Fruit fly (Drosophila melanogaster) whole organism, prepupa: ENCODE data around the gene Tsf2.

Experiments used
- Blimp-1 ChIP-seq: fragments of 200-800 bp; sonication (Bioruptor generic); optimal IDR thresholded peaks from 3 replicates; lab custom pipeline; 2017; ENCODE audit warnings: missing biosample characterization, missing genetic modification characterization, mild to moderate bottlenecking, moderate library complexity, missing genetic modification reagents
- CG10631 ChIP-seq: fragments of 200-800 bp; sonication (Bioruptor generic); optimal IDR thresholded peaks from 2 replicates; lab custom pipeline; 2016; ENCODE audit warnings: missing biosample characterization, missing genetic modification characterization
- CG11294 ChIP-seq: fragments of 200-800 bp; sonication (Bioruptor generic); IDR thresholded peaks from 2 replicates; pipeline ENCODE4 v1.3.6; 2022; ENCODE audit warnings: missing biosample characterization, missing genetic modification characterization
- CG11762 ChIP-seq: fragments of 200-800 bp; sonication (Bioruptor generic); optimal IDR thresholded peaks from 3 replicates; lab custom pipeline; 2016; ENCODE audit warnings: missing biosample characterization, missing genetic modification characterization; ENCODE audit not compliant: insufficient read depth
- CG11902 ChIP-seq: fragments of 200-800 bp; sonication (Bioruptor generic); optimal IDR thresholded peaks from 3 replicates; lab custom pipeline; 2016; ENCODE audit warnings: missing biosample characterization, missing genetic modification characterization
- CG15336 ChIP-seq: fragments of 200-800 bp; sonication (Bioruptor generic); IDR thresholded peaks from 2 replicates; pipeline ENCODE4 v1.3.6; 2022; ENCODE audit warnings: missing biosample characterization, missing genetic modification characterization
- CG1621 ChIP-seq: fragments of 200-800 bp; sonication (Bioruptor generic); optimal IDR thresholded peaks from 3 replicates; lab custom pipeline; 2018; ENCODE audit warnings: missing biosample characterization, mild to moderate bottlenecking, missing genetic modification characterization
- CG31627 ChIP-seq: fragments of 200-800 bp; sonication (Bioruptor generic); optimal IDR thresholded peaks from 3 replicates; lab custom pipeline; 2016; ENCODE audit warnings: missing biosample characterization, missing genetic modification characterization
- CG32006 ChIP-seq: fragments of 200-800 bp; sonication (Bioruptor generic); optimal IDR thresholded peaks from 3 replicates; lab custom pipeline; 2017; ENCODE audit warnings: missing biosample characterization, mild to moderate bottlenecking, missing genetic modification characterization
- CG4318 ChIP-seq: fragments of 200-800 bp; sonication (Bioruptor generic); optimal IDR thresholded peaks from 3 replicates; lab custom pipeline; 2017; ENCODE audit warnings: missing biosample characterization, mild to moderate bottlenecking, missing genetic modification characterization
- CG6163 ChIP-seq: fragments of 200-800 bp; sonication (Bioruptor generic); IDR thresholded peaks from 3 replicates; pipeline ENCODE4 v1.3.6; 2022; ENCODE audit warnings: missing biosample characterization, missing genetic modification characterization
- CG6276 ChIP-seq: fragments of 200-800 bp; sonication (Bioruptor generic); optimal IDR thresholded peaks from 2 replicates; lab custom pipeline; 2017; ENCODE audit warnings: missing biosample characterization, mild to moderate bottlenecking, missing genetic modification characterization
- CG6792 ChIP-seq: fragments of 200-800 bp; sonication (Bioruptor generic); optimal IDR thresholded peaks from 3 replicates; lab custom pipeline; 2016; ENCODE audit warnings: missing biosample characterization, missing genetic modification characterization
- CG6808 ChIP-seq: fragments of 200-800 bp; sonication (Bioruptor generic); optimal IDR thresholded peaks from 3 replicates; lab custom pipeline; 2017; ENCODE audit warnings: missing biosample characterization, missing genetic modification characterization, mild to moderate bottlenecking, moderate library complexity, missing genetic modification reagents
- CG7368 ChIP-seq: fragments of 200-800 bp; sonication (Bioruptor generic); optimal IDR thresholded peaks from 3 replicates; lab custom pipeline; 2016; ENCODE audit warnings: missing biosample characterization, missing genetic modification characterization
- CG8119 ChIP-seq: fragments of 200-800 bp; sonication (Bioruptor generic); IDR thresholded peaks from 3 replicates; pipeline ENCODE4 v1.3.6; 2022; ENCODE audit warnings: missing biosample characterization, missing genetic modification characterization
- CG8632 ChIP-seq: fragments of 200-800 bp; sonication (Bioruptor generic); optimal IDR thresholded peaks from 3 replicates; lab custom pipeline; 2016; ENCODE audit warnings: missing biosample characterization, missing genetic modification characterization
- CG9139 ChIP-seq: fragments of 200-800 bp; sonication (Bioruptor generic); optimal IDR thresholded peaks from 3 replicates; lab custom pipeline; 2017; ENCODE audit warnings: missing biosample characterization, mild to moderate bottlenecking, missing genetic modification characterization
- Eip75B ChIP-seq: fragments of 200-800 bp; sonication (Bioruptor generic); optimal IDR thresholded peaks from 3 replicates; lab custom pipeline; 2016; ENCODE audit warnings: missing biosample characterization, missing genetic modification characterization
- Eip78C ChIP-seq: fragments of 200-800 bp; sonication (Bioruptor generic); peaks from one replicate; lab custom pipeline; 2016; ENCODE audit warnings: missing biosample characterization, missing genetic modification characterization
- Eip93F ChIP-seq: fragments of 200-800 bp; sonication (Bioruptor generic); optimal IDR thresholded peaks from 2 replicates; lab custom pipeline; 2016; ENCODE audit warnings: missing biosample characterization, mild to moderate bottlenecking, missing genetic modification characterization
- Ets21C ChIP-seq: fragments of 200-800 bp; sonication (Bioruptor generic); optimal IDR thresholded peaks from 3 replicates; lab custom pipeline; 2016; ENCODE audit warnings: missing biosample characterization, missing genetic modification characterization
- Ets96B ChIP-seq: fragments of 200-800 bp; optimal IDR thresholded peaks from 2 replicates; lab custom pipeline; 2019; ENCODE audit warnings: missing biosample characterization, mild to moderate bottlenecking, missing genetic modification characterization, moderate library complexity
- Hr38 ChIP-seq: sonication (Bioruptor generic); optimal IDR thresholded peaks from 2 replicates; lab custom pipeline; 2016; ENCODE audit warnings: missing biosample characterization, missing genetic modification characterization
- Hr39 ChIP-seq: fragments of 200-800 bp; sonication (Bioruptor generic); optimal IDR thresholded peaks from 2 replicates; lab custom pipeline; 2016; ENCODE audit warnings: missing biosample characterization, missing genetic modification characterization
- Hr4 ChIP-seq: fragments of 200-800 bp; sonication (Bioruptor generic); optimal IDR thresholded peaks from 3 replicates; lab custom pipeline; 2016; ENCODE audit warnings: missing biosample characterization, missing genetic modification characterization
- Lpt ChIP-seq: fragments of 200-800 bp; sonication (Bioruptor generic); optimal IDR thresholded peaks from 3 replicates; lab custom pipeline; 2016; ENCODE audit warnings: missing biosample characterization, missing genetic modification characterization
- OdsH ChIP-seq: fragments of 200-800 bp; sonication (Bioruptor generic); optimal IDR thresholded peaks from 3 replicates; lab custom pipeline; 2016; ENCODE audit warnings: missing biosample characterization, missing genetic modification characterization
- Sox102F ChIP-seq: fragments of 200-800 bp; sonication (Bioruptor generic); optimal IDR thresholded peaks from 2 replicates; lab custom pipeline; 2016; ENCODE audit warnings: missing biosample characterization, mild to moderate bottlenecking, missing genetic modification characterization
- Sox14 ChIP-seq: fragments of 200-800 bp; sonication (Bioruptor generic); optimal IDR thresholded peaks from 3 replicates; lab custom pipeline; 2016; ENCODE audit warnings: missing biosample characterization, missing genetic modification characterization
- Sox15 ChIP-seq: fragments of 200-800 bp; sonication (Bioruptor generic); optimal IDR thresholded peaks from 3 replicates; lab custom pipeline; 2016; ENCODE audit warnings: missing biosample characterization, missing genetic modification characterization
- achi ChIP-seq: fragments of 200-800 bp; sonication (Bioruptor generic); optimal IDR thresholded peaks from 3 replicates; lab custom pipeline; 2016; ENCODE audit warnings: missing biosample characterization, missing genetic modification characterization
- acj6 ChIP-seq: fragments of 200-800 bp; sonication (Bioruptor generic); optimal IDR thresholded peaks from 3 replicates; lab custom pipeline; 2016; ENCODE audit warnings: missing biosample characterization, missing genetic modification characterization
- cyc ChIP-seq: fragments of 200-800 bp; sonication (Bioruptor generic); optimal IDR thresholded peaks from 3 replicates; lab custom pipeline; 2016; ENCODE audit warnings: missing biosample characterization, missing genetic modification characterization
- dac ChIP-seq: fragments of 200-800 bp; sonication (Bioruptor generic); optimal IDR thresholded peaks from 2 replicates; lab custom pipeline; 2017; ENCODE audit warnings: missing biosample characterization, mild to moderate bottlenecking, missing genetic modification characterization
- dsx ChIP-seq: fragments of 200-800 bp; optimal IDR thresholded peaks from 3 replicates; lab custom pipeline; 2019; ENCODE audit warnings: missing biosample characterization, mild to moderate bottlenecking, missing genetic modification characterization, moderate library complexity; ENCODE audit not compliant: poor library complexity, severe bottlenecking
- eg ChIP-seq: fragments of 200-800 bp; sonication (Bioruptor generic); IDR thresholded peaks from 3 replicates; pipeline ENCODE4 v1.3.6; 2022; ENCODE audit warnings: missing biosample characterization, missing genetic modification characterization
- esn ChIP-seq: fragments of 200-800 bp; sonication (Bioruptor generic); optimal IDR thresholded peaks from 2 replicates; lab custom pipeline; 2016; ENCODE audit warnings: missing biosample characterization, mild to moderate bottlenecking, missing genetic modification characterization, moderate library complexity
- fd59A ChIP-seq: fragments of 200-800 bp; sonication (Bioruptor generic); optimal IDR thresholded peaks from 2 replicates; lab custom pipeline; 2017; ENCODE audit warnings: missing biosample characterization, mild to moderate bottlenecking, missing genetic modification characterization, missing genetic modification reagents
- fd85E ChIP-seq: fragments of 200-800 bp; sonication (Bioruptor generic); optimal IDR thresholded peaks from 3 replicates; lab custom pipeline; 2016; ENCODE audit warnings: missing biosample characterization, missing genetic modification characterization
- fkh ChIP-seq: fragments of 200-800 bp; sonication (Bioruptor generic); optimal IDR thresholded peaks from 3 replicates; lab custom pipeline; 2017; ENCODE audit warnings: missing biosample characterization, mild to moderate bottlenecking, missing genetic modification characterization, moderate library complexity
- net ChIP-seq: fragments of 200-800 bp; sonication (Bioruptor generic); optimal IDR thresholded peaks from 3 replicates; lab custom pipeline; 2016; ENCODE audit warnings: missing biosample characterization, missing genetic modification characterization
- salr ChIP-seq, 2 experiments: fragments of 200-800 bp; sonication (Bioruptor generic); optimal IDR thresholded peaks; 3 replicates each; lab custom pipeline; 2016 to 2018; ENCODE audit warnings: missing biosample characterization in 2 of 2, missing genetic modification characterization in 2 of 2, mild to moderate bottlenecking in 1 of 2
- svp ChIP-seq: fragments of 200-800 bp; sonication (Bioruptor generic); peaks from one replicate; lab custom pipeline; 2016; ENCODE audit warnings: missing biosample characterization, missing genetic modification characterization
- topi ChIP-seq: fragments of 200-800 bp; sonication (Bioruptor generic); optimal IDR thresholded peaks from 3 replicates; lab custom pipeline; 2016; ENCODE audit warnings: missing biosample characterization, missing genetic modification characterization
- vri ChIP-seq: fragments of 200-800 bp; sonication (Bioruptor generic); optimal IDR thresholded peaks from 3 replicates; lab custom pipeline; 2016; ENCODE audit warnings: missing biosample characterization, mild to moderate bottlenecking, missing genetic modification characterization

The Tsf2 gene

DNA sequence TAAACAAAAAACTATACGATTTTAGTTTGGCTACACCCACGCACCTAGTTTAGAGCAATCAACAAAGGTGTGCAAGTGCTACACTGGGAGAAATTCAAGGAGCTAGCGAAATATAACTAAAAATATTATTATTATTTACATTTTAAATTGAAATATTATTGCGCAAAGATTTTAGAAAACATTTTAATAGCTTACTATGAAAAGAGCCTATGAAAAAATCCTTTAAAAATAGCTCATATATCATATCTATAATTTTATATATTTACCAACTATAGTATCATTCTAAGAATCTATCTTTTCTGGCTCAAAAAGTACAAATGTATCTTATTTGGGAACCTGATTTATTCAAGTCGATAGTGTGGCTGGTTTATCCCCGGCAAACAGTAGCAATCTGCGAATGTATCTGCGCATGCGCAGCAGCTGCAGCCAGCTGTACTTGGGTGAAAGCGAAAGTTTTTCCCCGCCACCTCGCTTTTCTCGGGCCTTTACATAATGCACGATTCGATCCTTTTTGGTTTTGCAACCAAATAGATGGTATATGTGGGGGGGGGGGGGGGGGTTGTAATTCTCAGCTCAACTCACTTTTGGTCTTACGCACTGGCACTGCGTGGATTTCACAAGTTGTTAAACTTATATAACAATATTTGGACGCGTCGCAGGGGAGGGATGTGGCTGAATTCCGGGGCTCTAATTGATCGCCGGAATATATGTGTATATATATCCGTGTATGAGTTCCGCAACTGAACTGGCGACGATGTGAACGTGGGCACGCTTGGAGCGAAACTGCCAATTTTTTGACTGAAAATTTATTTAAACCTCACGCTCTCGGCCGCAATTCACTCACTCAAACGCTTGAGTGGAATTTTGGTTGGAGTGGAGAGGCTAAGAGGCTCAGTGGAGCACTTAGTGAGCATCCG is 36.8 kb downstream of the Tsf2 start, which contains the start of gene CG10657:
TSS of gene CG10657 (minus strand) at position 789 of the 917 bp plus-strand sequence.
- TF ChIP-seq CG11902: no peak
- peak; percentile 97 for TF ChIP-seq Blimp-1 (GFP tag; lab: Kevin White, UChicago)
- no peak for TF ChIP-seq CG4318 (GFP tag; lab: Kevin White, UChicago)
- peak; percentile 30 for TF ChIP-seq OdsH (GFP tag; lab: Kevin White, UChicago)
- TF ChIP-seq salr (GFP tag; optimal IDR thresholded peaks at IDR 0.05; lab: Kevin White, UChicago): peak in 1 of 2 experiments; percentile 29
- peak; percentile 43 for TF ChIP-seq Eip78C (GFP tag; lab: Kevin White, UChicago)
- TF ChIP-seq CG11294: no peak
- TF ChIP-seq Hr38 (GFP tag; lab: Kevin White, UChicago): no peak
- no peak for TF ChIP-seq Eip75B
- peak; percentile 70 for TF ChIP-seq CG32006 (GFP tag; lab: Kevin White, UChicago)
- peak; percentile 69; the same call in 2 of the 3 replicates for TF ChIP-seq eg (GFP tag; lab: Robert Waterston, UW)
- no peak for TF ChIP-seq CG10631 (GFP tag; lab: Kevin White, UChicago)
- no peak for TF ChIP-seq cyc (GFP tag; lab: Kevin White, UChicago)
- no peak for TF ChIP-seq CG6163
- no peak for TF ChIP-seq CG31627 (GFP tag; lab: Kevin White, UChicago)
- TF ChIP-seq Sox15: no peak
- TF ChIP-seq CG15336 (GFP tag; lab: Robert Waterston, UW): peak; percentile 58; the same call in 1 of the 2 replicates
- no peak for TF ChIP-seq CG9139 (GFP tag; lab: Kevin White, UChicago)
- peak; percentile 66 for TF ChIP-seq vri (GFP tag; lab: Kevin White, UChicago)
- peak; percentile 3 for TF ChIP-seq CG11762
- TF ChIP-seq topi (GFP tag; lab: Kevin White, UChicago): no peak
- TF ChIP-seq net (GFP tag; lab: Kevin White, UChicago): no peak
- no peak for TF ChIP-seq Eip93F
- TF ChIP-seq CG6808 (GFP tag; lab: Kevin White, UChicago): no peak
- TF ChIP-seq svp (GFP tag; lab: Kevin White, UChicago): no peak
- TF ChIP-seq CG8632 (GFP tag; lab: Kevin White, UChicago): peak; percentile 4
- no peak for TF ChIP-seq fkh (GFP tag; lab: Kevin White, UChicago)
- no peak for TF ChIP-seq CG7368 (GFP tag; lab: Kevin White, UChicago)
- TF ChIP-seq CG1621: peak; percentile 28
- no peak for TF ChIP-seq Sox14 (GFP tag; lab: Kevin White, UChicago)
- TF ChIP-seq esn: no peak
- TF ChIP-seq CG6276 (GFP tag; lab: Kevin White, UChicago): peak; percentile 59
- TF ChIP-seq Hr4 (GFP tag; lab: Kevin White, UChicago): peak; percentile 22
- TF ChIP-seq Sox102F (GFP tag; lab: Kevin White, UChicago): no peak
- TF ChIP-seq CG8119: peak; percentile 77

DNA sequence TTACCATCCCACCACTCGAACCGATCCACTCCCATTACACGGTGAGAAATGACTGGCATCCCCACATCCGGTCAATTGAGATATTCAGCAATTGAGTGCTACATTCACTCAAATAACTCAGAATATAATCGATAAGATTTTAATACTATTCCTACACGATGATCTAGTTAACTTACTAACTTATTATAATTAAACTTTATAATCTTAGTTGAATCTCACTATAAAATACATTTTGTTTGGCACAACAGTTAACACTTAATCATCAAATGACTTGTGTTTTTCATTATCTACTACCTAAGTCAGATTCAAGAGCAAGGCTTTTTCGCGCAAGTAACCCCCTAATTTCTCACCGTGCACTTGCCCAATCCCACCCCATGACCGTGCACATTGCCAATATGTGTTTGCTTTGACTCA is 38.2 kb downstream of the Tsf2 start:
- TF ChIP-seq Hr39 (GFP tag; lab: Kevin White, UChicago) (peak; percentile 84), CG1621 (peak; percentile 60), vri (GFP tag; lab: Kevin White, UChicago) (peak; percentile 84), Ets96B (peak; percentile 80), CG11902 (peak; percentile 78), CG31627 (GFP tag; lab: Kevin White, UChicago) (peak; percentile 90), CG11294 (peak; percentile 59), CG7368 (GFP tag; lab: Kevin White, UChicago) (peak; percentile 75), CG6792 (GFP tag; lab: Kevin White, UChicago) (peak; percentile 86), Blimp-1 (GFP tag; lab: Kevin White, UChicago) (peak; percentile 87), cyc (GFP tag; lab: Kevin White, UChicago) (peak; percentile 88), Ets21C (GFP tag; lab: Kevin White, UChicago) (peak; percentile 83), topi (GFP tag; lab: Kevin White, UChicago) (peak; percentile 91), dac (GFP tag; lab: Kevin White, UChicago) (peak; percentile 84), dsx (GFP tag; lab: Kevin White, UChicago) (peak; percentile 80), CG9139 (GFP tag; lab: Kevin White, UChicago) (peak; percentile 78), Eip93F (peak; percentile 74), achi (peak; percentile 88), fd85E (GFP tag; lab: Kevin White, UChicago) (peak; percentile 33), fd59A (GFP tag; lab: Kevin White, UChicago) (peak; percentile 87), CG10631 (GFP tag; lab: Kevin White, UChicago) (peak; percentile 82), Lpt (GFP tag; lab: Kevin White, UChicago) (peak; percentile 86), CG8119 (peak; percentile 90), eg (GFP tag; lab: Robert Waterston, UW) (peak; percentile 74), Eip78C (GFP tag; lab: Kevin White, UChicago) (peak; percentile 98), Sox14 (GFP tag; lab: Kevin White, UChicago) (peak; percentile 91), Hr4 (GFP tag; lab: Kevin White, UChicago) (peak; percentile 91), Hr38 (GFP tag; lab: Kevin White, UChicago) (no peak), acj6 (peak; percentile 90)
